Worm (Caenorhabditis elegans): Measurements from ENCODE around the gene F19C6.2.

Gene F19C6.2

ce11 chrX:10053742-10054409 lies 53.1 kb downstream of the F19C6.2 start, which contains the start of gene cbs-1:
Gene cbs-1 (plus strand): TSS chrX:10054275.
- TF ChIP-seq aly-2 (tag; optimal IDR thresholded peaks at IDR 0.05) (no peak), skn-1 (tag; optimal IDR thresholded peaks at IDR 0.05) (no peak), sma-9 (GFP tag; optimal IDR thresholded peaks at IDR 0.05) (peak; percentile 17), sma-9 (tag; optimal IDR thresholded peaks at IDR 0.05) (no peak), lin-39 (tag; optimal IDR thresholded peaks at IDR 0.05) (no peak), fos-1 (tag; optimal IDR thresholded peaks at IDR 0.05) (peak; percentile 65), ama-1 (optimal IDR thresholded peaks at IDR 0.05) (peak; percentile 18), nhr-25 (tag; optimal IDR thresholded peaks at IDR 0.05) (peak; percentile 54)

ce11 chrX:10054410-10054800 lies 53.7 kb downstream of the F19C6.2 start:
- TF ChIP-seq nhr-237 (tag; optimal IDR thresholded peaks at IDR 0.05) (no peak), mab-5 (tag; optimal IDR thresholded peaks at IDR 0.05) (no peak), fos-1 (tag; optimal IDR thresholded peaks at IDR 0.05) (peak; percentile 55), unc-62 (GFP tag; optimal IDR thresholded peaks at IDR 0.05) (no peak), ceh-82 (tag; optimal IDR thresholded peaks at IDR 0.05) (no peak), ztf-11 (tag; optimal IDR thresholded peaks at IDR 0.05) (no peak), egl-27 (tag; optimal IDR thresholded peaks at IDR 0.05) (no peak), nhr-129 (tag; optimal IDR thresholded peaks at IDR 0.05) (no peak), skn-1 (tag; optimal IDR thresholded peaks at IDR 0.05) (no peak), gmeb-1 (tag; optimal IDR thresholded peaks at IDR 0.05) (no peak), unc-55 (GFP tag; optimal IDR thresholded peaks at IDR 0.05) (no peak), mdl-1 (tag; optimal IDR thresholded peaks at IDR 0.05) (no peak), C34F6.9 (tag; optimal IDR thresholded peaks at IDR 0.05) (no peak), blmp-1 (tag; optimal IDR thresholded peaks at IDR 0.05; ENCODE audit: insufficient read depth) (peak; percentile 33), ztf-1 (GFP tag; conservative IDR thresholded peaks at IDR 0.05) (no peak)

All from whole organism, L2 larva.